Worm (Caenorhabditis elegans): ENCODE results near the gene Y75B8A.32.

DNA sequence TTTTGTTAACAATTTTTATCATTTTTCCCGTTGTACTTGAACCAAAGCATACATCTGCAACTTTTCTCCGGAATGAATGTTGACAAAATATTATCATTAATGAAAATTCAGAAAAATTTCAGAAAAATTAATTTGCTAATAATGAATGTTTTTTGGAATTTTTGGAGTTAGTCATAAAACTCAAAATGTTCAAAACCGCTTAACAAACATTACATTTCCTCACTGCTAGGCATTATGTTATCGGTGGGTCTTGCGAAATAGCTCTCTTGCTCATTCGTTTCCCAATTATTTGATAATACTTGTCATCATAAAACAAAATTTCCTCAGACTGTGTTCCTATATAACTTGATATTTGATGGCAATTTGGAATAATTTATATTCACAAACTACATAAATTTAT is 45.5 kb downstream of the Y75B8A.32 start, which contains the start of gene Y75B8A.39:
- TF ChIP-seq B0310.2 (tag; optimal IDR thresholded peaks at IDR 0.05) (no peak), hnd-1 (tag; optimal IDR thresholded peaks at IDR 0.05) (no peak), hmbx-1 (tag; optimal IDR thresholded peaks at IDR 0.05) (no peak), ama-1 (optimal IDR thresholded peaks at IDR 0.05) (no peak)

Data from whole organism, early embryonic.